Fruit fly (Drosophila melanogaster): ENCODE results near the gene ATPsynB.

dm6 chr3L:9688674-9689073 is 41.1 kb upstream of the ATPsynB start:
- TF ChIP-seq CG4496 (GFP tag; IDR thresholded peaks at IDR 0.05) (no peak), CG8301 (tag; optimal IDR thresholded peaks at IDR 0.05) (no peak)
